Worm (Caenorhabditis elegans) whole organism, L2 larva: ENCODE data around the gene F53A9.3.

Source experiments
- ZK546.5 ChIP-seq: sonication (generic microtip); optimal IDR thresholded peaks from 2 replicates; lab custom pipeline; 2017; ENCODE audit warnings: missing biosample characterization, missing genetic modification characterization
- crh-2 ChIP-seq: sonication (generic microtip); optimal IDR thresholded peaks from 2 replicates; lab custom pipeline; 2017; ENCODE audit warnings: missing biosample characterization, missing genetic modification characterization
- lin-39 ChIP-seq: fragments of 150-350 bp; optimal IDR thresholded peaks from 2 replicates; lab custom pipeline; 2014; ENCODE audit warnings: missing biosample characterization, missing genetic modification reagents, missing genetic modification characterization
- nhr-21 ChIP-seq: fragments of 150-350 bp; optimal IDR thresholded peaks from 2 replicates; lab custom pipeline; 2014; ENCODE audit warnings: missing biosample characterization, missing genetic modification characterization
- nhr-237 ChIP-seq: fragments of 150-350 bp; optimal IDR thresholded peaks from 2 replicates; lab custom pipeline; 2014; ENCODE audit warnings: missing biosample characterization, missing genetic modification characterization
- sma-9 ChIP-seq, 2 experiments: fragments of 150-350 bp in 1 of 2; sonication (generic microtip) in 1 of 2; optimal IDR thresholded peaks; 2 replicates each; lab custom pipeline; 2014 to 2016; ENCODE audit warnings: missing genetic modification characterization in 2 of 2, mild to moderate bottlenecking in 1 of 2, missing biosample characterization in 1 of 2, missing compliant biosample characterization in 1 of 2, missing genetic modification reagents in 1 of 2, moderate library complexity in 1 of 2
- unc-39 ChIP-seq: fragments of 150-350 bp; optimal IDR thresholded peaks from 2 replicates; lab custom pipeline; 2014; ENCODE audit warnings: missing biosample characterization, missing genetic modification characterization

F53A9.3 gene

ce11 chrX:8754285-8754795 is 46.2 kb downstream of the F53A9.3 start:
- TF ChIP-seq nhr-21 (peak; percentile 45), unc-39 (tag; lab: Kevin White, UChicago) (no peak)

- no peak for TF ChIP-seq ZK546.5
- no peak for TF ChIP-seq lin-39 (tag; lab: Kevin White, UChicago)
- peak; percentile 5 for TF ChIP-seq crh-2 (tag; lab: Kevin White, UChicago)
- TF ChIP-seq nhr-237 (tag; lab: Kevin White, UChicago), result no peak
- TF ChIP-seq sma-9 (GFP tag; optimal IDR thresholded peaks at IDR 0.05; lab: Kevin White, UChicago), result peak; percentile 51
- TF ChIP-seq sma-9 (tag; optimal IDR thresholded peaks at IDR 0.05; lab: Kevin White, UChicago), result no peak
These were observed 47.8 kb downstream of the F53A9.3 start for ce11 chrX:8755987-8756386.
